Fruit fly (Drosophila melanogaster) whole organism, embryonic: Measurements from ENCODE around the gene Spn38F.
A peak's percentile ranks its signal among the peaks of the same experiment; 100 is the strongest.

Source experiments
- B-H2 ChIP-seq: fragments of 200-800 bp; sonication (Bioruptor generic); optimal IDR thresholded peaks from 2 replicates; lab custom pipeline; 2018; ENCODE audit warnings: missing biosample characterization, mild to moderate bottlenecking, missing genetic modification characterization
- CG15514 ChIP-seq: fragments of 200-800 bp; sonication (Bioruptor generic); optimal IDR thresholded peaks from 3 replicates; lab custom pipeline; 2017; ENCODE audit warnings: missing biosample characterization, missing genetic modification characterization, mild to moderate bottlenecking, moderate library complexity, missing genetic modification reagents
- CG8089 ChIP-seq: fragments of 200-800 bp; sonication (Bioruptor generic); optimal IDR thresholded peaks from 3 replicates; lab custom pipeline; 2016; ENCODE audit warnings: missing biosample characterization, missing genetic modification characterization
- Myb ChIP-seq: fragments of 200-800 bp; sonication (Bioruptor generic); optimal IDR thresholded peaks from 2 replicates; lab custom pipeline; 2016; ENCODE audit warnings: missing biosample characterization, missing genetic modification characterization
- onecut ChIP-seq: fragments of 200-800 bp; sonication (Bioruptor generic); IDR thresholded peaks from 2 replicates; pipeline ENCODE4 v1.3.6; 2022; ENCODE audit warnings: missing biosample characterization, missing genetic modification characterization
- usp ChIP-seq: fragments of >200 bp; optimal IDR thresholded peaks from 2 replicates; lab custom pipeline; 2017; ENCODE audit warnings: missing biosample characterization, missing genetic modification characterization

DNA sequence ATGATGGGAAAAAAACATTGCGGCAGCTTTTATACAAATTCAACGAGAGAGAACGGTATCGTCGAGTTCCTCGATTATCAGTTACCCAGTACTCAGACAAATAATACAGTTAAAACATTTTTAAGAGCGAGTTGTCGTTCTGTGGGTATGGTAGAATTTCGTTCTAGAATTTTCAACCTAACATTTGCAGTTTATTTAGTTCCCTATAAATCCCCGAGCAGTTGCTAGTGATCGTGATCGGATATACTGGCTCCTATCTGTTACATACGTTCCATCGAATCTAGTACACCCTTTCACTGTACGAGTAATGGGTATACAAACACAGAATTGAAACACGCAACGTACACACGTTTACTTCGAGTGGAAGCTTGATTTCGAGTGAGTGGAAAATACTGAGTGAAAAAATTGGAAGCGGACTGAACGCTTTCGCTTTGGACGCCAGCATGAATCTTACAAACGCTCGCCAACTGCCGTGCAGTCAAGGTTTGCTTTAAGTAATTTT lies 27.0 kb upstream of the Spn38F start, which contains the start of gene CG9338:
- TF ChIP-seq Myb (peak; percentile 68), usp (no peak), CG8089 (GFP tag; lab: Kevin White, UChicago) (peak; percentile 73), onecut (GFP tag; lab: Robert Waterston, UW) (peak; percentile 63), CG15514 (GFP tag; lab: Kevin White, UChicago) (peak; percentile 86), B-H2 (peak; percentile 79)
